Fruit fly (Drosophila melanogaster) whole organism, wandering third instar larva: ENCODE data around the gene ash1.

ENCODE experiments used
- CG9705 ChIP-seq: fragments of 200-800 bp; sonication (Bioruptor generic); optimal IDR thresholded peaks from 2 replicates; lab custom pipeline; 2018; ENCODE audit warnings: missing biosample characterization, mild to moderate bottlenecking, missing genetic modification characterization
- GATAd ChIP-seq: sonication (Bioruptor generic); optimal IDR thresholded peaks from 2 replicates; lab custom pipeline; 2016; ENCODE audit warnings: missing biosample characterization, missing genetic modification characterization
- Jra ChIP-seq: sonication (Bioruptor generic); optimal IDR thresholded peaks from 2 replicates; lab custom pipeline; 2016; ENCODE audit warnings: missing biosample characterization, missing genetic modification characterization
- dsf ChIP-seq: sonication (Bioruptor generic); optimal IDR thresholded peaks from 2 replicates; lab custom pipeline; 2016; ENCODE audit warnings: missing biosample characterization, missing genetic modification characterization, borderline replicate concordance
- ey ChIP-seq: fragments of 200-800 bp; sonication (Bioruptor generic); optimal IDR thresholded peaks from 2 replicates; lab custom pipeline; 2016; ENCODE audit warnings: missing biosample characterization, missing genetic modification characterization
- lola ChIP-seq: fragments of >200 bp; optimal IDR thresholded peaks from 2 replicates; lab custom pipeline; 2017; ENCODE audit warnings: missing biosample characterization, missing genetic modification characterization
- psq ChIP-seq: fragments of 200-800 bp; sonication (Bioruptor generic); optimal IDR thresholded peaks from 3 replicates; lab custom pipeline; 2017; ENCODE audit warnings: missing biosample characterization, mild to moderate bottlenecking, missing genetic modification characterization, moderate library complexity
- usp ChIP-seq: fragments of >200 bp; optimal IDR thresholded peaks from 2 replicates; lab custom pipeline; 2017; ENCODE audit warnings: missing biosample characterization, missing genetic modification characterization
- woc ChIP-seq: sonication (Bioruptor generic); optimal IDR thresholded peaks from 2 replicates; lab custom pipeline; 2016; ENCODE audit warnings: missing biosample characterization, mild to moderate bottlenecking, missing genetic modification characterization

dm6 chr3L:19557197-19557995 is 41.2 kb downstream of the ash1 start:
- TF ChIP-seq lola, result no peak
- no peak for TF ChIP-seq GATAd (GFP tag; lab: Kevin White, UChicago)
- TF ChIP-seq psq (GFP tag; lab: Kevin White, UChicago), result peak; percentile 58
- TF ChIP-seq dsf (GFP tag; lab: Kevin White, UChicago), result no peak
- no peak for TF ChIP-seq CG9705 (GFP tag; lab: Kevin White, UChicago)
- no peak for TF ChIP-seq Jra
- peak; percentile 6 for TF ChIP-seq woc (GFP tag; lab: Kevin White, UChicago)
- no peak for TF ChIP-seq usp (GFP tag; lab: Kevin White, UChicago)
- TF ChIP-seq ey, result no peak
